Worm (Caenorhabditis elegans): ENCODE measurements around the gene ZC116.5.

The ZC116.5 gene

DNA sequence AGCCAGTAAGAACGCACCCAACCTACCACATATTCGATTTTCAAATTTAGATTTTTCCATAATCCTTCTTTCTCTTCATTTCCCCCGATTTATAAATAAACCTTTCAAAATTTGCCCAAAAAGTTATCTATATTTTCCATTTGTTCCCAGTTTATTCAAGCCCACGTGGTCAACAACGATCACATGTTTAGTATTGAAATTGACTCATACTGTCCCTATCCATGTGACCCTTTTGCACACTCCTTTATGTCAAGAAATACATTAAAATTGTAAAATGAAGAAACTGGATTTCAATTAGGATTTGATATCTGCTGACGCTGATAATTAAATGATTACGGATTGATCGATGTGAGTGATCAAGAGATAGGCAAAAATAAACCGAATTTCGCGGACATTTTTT lies 26.5 kb upstream of the ZC116.5 start (continued):
- TF ChIP-seq unc-62 (GFP tag; optimal IDR thresholded peaks at IDR 0.05) (no peak), efl-1 (optimal IDR thresholded peaks at IDR 0.05) (peak in 1 of 2 experiments; percentile 35), efl-1 (GFP tag; optimal IDR thresholded peaks at IDR 0.05 in 1 of 2) (peak; percentile 20 to 92), lin-14 (GFP tag; optimal IDR thresholded peaks at IDR 0.05) (peak; percentile 90), C04F5.9 (tag; optimal IDR thresholded peaks at IDR 0.05) (no peak), lsy-2 (tag; optimal IDR thresholded peaks at IDR 0.05) (peak; percentile 66 to 69), lin-35 (GFP tag; optimal IDR thresholded peaks at IDR 0.05) (peak; percentile 7 to 84), pag-3 (tag; optimal IDR thresholded peaks at IDR 0.05; ENCODE audit: borderline replicate concordance, insufficient read depth) (no peak), unc-86 (tag; optimal IDR thresholded peaks at IDR 0.05) (no peak), swsn-7 (tag; optimal IDR thresholded peaks at IDR 0.05) (peak; percentile 20), nhr-19 (GFP tag; conservative IDR thresholded peaks at IDR 0.05) (peak; percentile 79), hpl-2 (GFP tag; optimal IDR thresholded peaks at IDR 0.05) (no peak), hlh-17 (GFP tag; optimal IDR thresholded peaks at IDR 0.05; ENCODE audit: borderline replicate concordance) (no peak), C16A3.4 (tag; optimal IDR thresholded peaks at IDR 0.05) (peak; percentile 59), unc-98 (GFP tag; IDR thresholded peaks at IDR 0.05) (no peak), fkh-4 (tag; optimal IDR thresholded peaks at IDR 0.05; ENCODE audit: borderline replicate concordance) (no peak), nhr-11 (tag; optimal IDR thresholded peaks at IDR 0.05) (no peak), F16B12.6 (tag; optimal IDR thresholded peaks at IDR 0.05) (no peak), ceh-63 (GFP tag; optimal IDR thresholded peaks at IDR 0.05) (no peak), lin-13 (GFP tag; optimal IDR thresholded peaks at IDR 0.05) (peak; percentile 58), skn-1 (tag; optimal IDR thresholded peaks at IDR 0.05) (peak; percentile 58), elt-3 (tag; optimal IDR thresholded peaks at IDR 0.05) (peak in 2 of 6 experiments; percentile 93 to 99), nhr-71 (tag; optimal IDR thresholded peaks at IDR 0.05) (peak; percentile 91), egl-13 (tag; optimal IDR thresholded peaks at IDR 0.05) (no peak), lir-3 (tag; optimal IDR thresholded peaks at IDR 0.05; ENCODE audit: poor library complexity) (peak; percentile 70), lin-39 (tag; optimal IDR thresholded peaks at IDR 0.05) (no peak), elt-2 (tag; optimal IDR thresholded peaks at IDR 0.05) (peak; percentile 66), vab-15 (tag; optimal IDR thresholded peaks at IDR 0.05) (no peak), grh-1 (GFP tag; IDR thresholded peaks at IDR 0.05) (peak; percentile 87), mdl-1 (tag; optimal IDR thresholded peaks at IDR 0.05) (peak in 1 of 2 experiments; percentile 91), mab-9 (GFP tag; IDR thresholded peaks at IDR 0.05) (no peak), xbp-1 (tag; optimal IDR thresholded peaks at IDR 0.05) (peak; percentile 26), nhr-47 (tag; optimal IDR thresholded peaks at IDR 0.05) (peak; percentile 60), dpl-1 (GFP tag; optimal IDR thresholded peaks at IDR 0.05) (peak; percentile 31 to 51 (median 49)), nhr-20 (tag; optimal IDR thresholded peaks at IDR 0.05) (peak; percentile 96), ceh-8 (GFP tag; optimal IDR thresholded peaks at IDR 0.05) (no peak)

ce11 chrV:12634746-12635145 lies 26.0 kb upstream of the ZC116.5 start:
- no peak for TF ChIP-seq nhr-28 (tag; optimal IDR thresholded peaks at IDR 0.05)
- TF ChIP-seq snpc-4 (tag; optimal IDR thresholded peaks at IDR 0.05), result no peak
- TF ChIP-seq nhr-76 (tag; optimal IDR thresholded peaks at IDR 0.05), result no peak
- TF ChIP-seq lin-15B (tag; optimal IDR thresholded peaks at IDR 0.05), result no peak
- TF ChIP-seq rnt-1 (tag; optimal IDR thresholded peaks at IDR 0.05), result peak; percentile 20
- TF ChIP-seq nhr-19 (GFP tag; conservative IDR thresholded peaks at IDR 0.05), result peak; percentile 49
- no peak for TF ChIP-seq efl-1 (optimal IDR thresholded peaks at IDR 0.05)
- TF ChIP-seq efl-1 (GFP tag; optimal IDR thresholded peaks at IDR 0.05 in 1 of 2), result peak in 1 of 2 experiments; percentile 80
- TF ChIP-seq unc-62 (GFP tag; optimal IDR thresholded peaks at IDR 0.05), result no peak
- TF ChIP-seq zag-1 (tag; optimal IDR thresholded peaks at IDR 0.05), result no peak
- no peak for TF ChIP-seq elt-2 (tag; optimal IDR thresholded peaks at IDR 0.05)
